Fruit fly (Drosophila melanogaster) whole organism, embryonic: Measurements from ENCODE around the gene CG42835.

Experiments
- ATbp ChIP-seq: fragments of 200-800 bp; sonication (Bioruptor generic); optimal IDR thresholded peaks from 2 replicates; lab custom pipeline; 2017; ENCODE audit warnings: missing biosample characterization, mild to moderate bottlenecking, missing genetic modification characterization, missing genetic modification reagents
- C15 ChIP-seq: fragments of 200-800 bp; sonication (Bioruptor generic); IDR thresholded peaks from 3 replicates; pipeline ENCODE4 v1.3.6; 2022; ENCODE audit warnings: missing biosample characterization, missing genetic modification characterization
- CG10321 ChIP-seq: fragments of 200-800 bp; sonication (Bioruptor generic); IDR thresholded peaks from 2 replicates; pipeline ENCODE4 v1.3.6; 2022; ENCODE audit warnings: missing biosample characterization, missing genetic modification characterization
- CG10543 ChIP-seq: fragments of 200-800 bp; sonication (Bioruptor generic); optimal IDR thresholded peaks from 3 replicates; lab custom pipeline; 2017; ENCODE audit warnings: missing biosample characterization, mild to moderate bottlenecking, missing genetic modification characterization, moderate library complexity
- CG11560 ChIP-seq: fragments of 200-800 bp; sonication (Bioruptor generic); IDR thresholded peaks from 3 replicates; pipeline ENCODE4 v1.3.6; 2022; ENCODE audit warnings: missing biosample characterization, missing genetic modification characterization
- CG12155 ChIP-seq: fragments of 200-800 bp; sonication (Bioruptor generic); optimal IDR thresholded peaks from 3 replicates; lab custom pipeline; 2016; ENCODE audit warnings: missing biosample characterization, missing genetic modification characterization
- CG12744 ChIP-seq: fragments of 200-800 bp; sonication (Bioruptor generic); optimal IDR thresholded peaks from 2 replicates; lab custom pipeline; 2016; ENCODE audit warnings: missing biosample characterization, missing genetic modification characterization
- CG12769 ChIP-seq: fragments of 200-800 bp; sonication (Bioruptor generic); optimal IDR thresholded peaks from 2 replicates; lab custom pipeline; 2019; ENCODE audit warnings: missing biosample characterization, mild to moderate bottlenecking, missing genetic modification characterization, moderate library complexity
- CG14667 ChIP-seq: fragments of 200-800 bp; sonication (Bioruptor generic); IDR thresholded peaks from 2 replicates; pipeline ENCODE4 v1.3.6; 2022; ENCODE audit warnings: missing biosample characterization, missing genetic modification characterization
- CG14965 ChIP-seq: fragments of 200-800 bp; sonication (Bioruptor generic); optimal IDR thresholded peaks from 2 replicates; lab custom pipeline; 2016; ENCODE audit warnings: missing biosample characterization, missing genetic modification characterization, borderline replicate concordance
- CG15073 ChIP-seq: fragments of 200-800 bp; sonication (Bioruptor generic); optimal IDR thresholded peaks from 2 replicates; lab custom pipeline; 2016; ENCODE audit warnings: missing biosample characterization, missing genetic modification characterization
- CG17568 ChIP-seq: fragments of 200-800 bp; sonication (Bioruptor generic); optimal IDR thresholded peaks from 2 replicates; lab custom pipeline; 2018; ENCODE audit warnings: missing biosample characterization, mild to moderate bottlenecking, missing genetic modification characterization, moderate library complexity
- CG18011 ChIP-seq: fragments of 200-800 bp; sonication (Bioruptor generic); optimal IDR thresholded peaks from 2 replicates; lab custom pipeline; 2017; ENCODE audit warnings: missing biosample characterization, missing genetic modification characterization, mild to moderate bottlenecking, moderate library complexity, missing genotype
- CG18599 ChIP-seq: fragments of 200-800 bp; sonication (Bioruptor generic); optimal IDR thresholded peaks from 3 replicates; lab custom pipeline; 2017; ENCODE audit warnings: missing biosample characterization, missing genetic modification characterization, mild to moderate bottlenecking, moderate library complexity, missing genetic modification reagents
- CG33557 ChIP-seq: fragments of 200-800 bp; sonication (Bioruptor generic); optimal IDR thresholded peaks from 2 replicates; lab custom pipeline; 2019; ENCODE audit warnings: missing biosample characterization, mild to moderate bottlenecking, missing genetic modification characterization, moderate library complexity
- CG4360 ChIP-seq: fragments of 200-800 bp; sonication (Bioruptor generic); IDR thresholded peaks from 2 replicates; pipeline ENCODE4 v1.3.6; 2022; ENCODE audit warnings: missing biosample characterization, missing genetic modification characterization
- CG7372 ChIP-seq: fragments of 200-800 bp; sonication (Bioruptor generic); IDR thresholded peaks from 2 replicates; pipeline ENCODE4 v1.3.6; 2022; ENCODE audit warnings: missing biosample characterization, missing genetic modification characterization
- CG8089 ChIP-seq: fragments of 200-800 bp; sonication (Bioruptor generic); optimal IDR thresholded peaks from 3 replicates; lab custom pipeline; 2016; ENCODE audit warnings: missing biosample characterization, missing genetic modification characterization
- CTCF ChIP-seq: fragments of 200-800 bp; sonication (Bioruptor generic); optimal IDR thresholded peaks from 2 replicates; lab custom pipeline; 2017; ENCODE audit warnings: missing biosample characterization, mild to moderate bottlenecking, missing genetic modification characterization, moderate library complexity
- Dbx ChIP-seq: fragments of 200-800 bp; sonication (Bioruptor generic); IDR thresholded peaks from 3 replicates; pipeline ENCODE4 v1.3.6; 2022; ENCODE audit warnings: missing biosample characterization, missing genetic modification characterization
- Dfd ChIP-seq, 2 experiments: fragments of >200 bp; optimal IDR thresholded peaks; 2 replicates each; lab custom pipeline; 2017; ENCODE audit warnings: missing biosample characterization in 2 of 2, missing genetic modification characterization in 2 of 2
- Dp ChIP-seq: fragments of 200-800 bp; sonication (Bioruptor generic); optimal IDR thresholded peaks from 2 replicates; lab custom pipeline; 2018; ENCODE audit warnings: missing biosample characterization, mild to moderate bottlenecking, missing genetic modification characterization, moderate library complexity
- E2f2 ChIP-seq: fragments of 200-800 bp; sonication (Bioruptor generic); IDR thresholded peaks from 2 replicates; pipeline ENCODE4 v1.3.6; 2022; ENCODE audit warnings: missing biosample characterization, missing genetic modification characterization
- Eip74EF ChIP-seq, 2 experiments: fragments of 200-800 bp in 1 of 2; fragments of >200 bp in 1 of 2; sonication (Bioruptor generic) in 1 of 2; optimal IDR thresholded peaks; 2 replicates each; lab custom pipeline; 2017 to 2019; ENCODE audit warnings: missing biosample characterization in 2 of 2, missing genetic modification characterization in 2 of 2, mild to moderate bottlenecking in 1 of 2, moderate library complexity in 1 of 2
- Ets65A ChIP-seq: fragments of 200-800 bp; sonication (Bioruptor generic); peaks from one replicate; lab custom pipeline; 2016; ENCODE audit warnings: missing biosample characterization, missing genetic modification characterization
- Ets97D ChIP-seq: fragments of 200-800 bp; sonication (Bioruptor generic); optimal IDR thresholded peaks from 3 replicates; lab custom pipeline; 2016; ENCODE audit warnings: missing biosample characterization, missing genetic modification characterization
- Gsc ChIP-seq: fragments of 200-800 bp; sonication (Bioruptor generic); IDR thresholded peaks from 2 replicates; pipeline ENCODE4 v1.3.6; 2022; ENCODE audit warnings: missing biosample characterization, missing genetic modification characterization
- Hmr ChIP-seq: fragments of 200-800 bp; sonication (Bioruptor generic); optimal IDR thresholded peaks from 3 replicates; lab custom pipeline; 2017; ENCODE audit warnings: mild to moderate bottlenecking, missing biosample characterization, missing genetic modification reagents, missing genetic modification characterization
- Hmx ChIP-seq: fragments of 200-800 bp; sonication (Bioruptor generic); optimal IDR thresholded peaks from 2 replicates; lab custom pipeline; 2016; ENCODE audit warnings: missing biosample characterization, missing genetic modification characterization
- Hr39 ChIP-seq: fragments of >200 bp; optimal IDR thresholded peaks from 2 replicates; lab custom pipeline; 2017
- Hr51 ChIP-seq, 2 experiments: fragments of 200-800 bp; sonication (Bioruptor generic); optimal IDR thresholded peaks; 2 replicates in 1 of 2; 3 replicates in 1 of 2; lab custom pipeline; 2016 to 2018; ENCODE audit warnings: missing biosample characterization in 2 of 2, missing genetic modification characterization in 2 of 2, mild to moderate bottlenecking in 1 of 2, moderate library complexity in 1 of 2
- Hr78 ChIP-seq, 2 experiments: fragments of 200-800 bp in 1 of 2; fragments of >200 bp in 1 of 2; sonication (Bioruptor generic) in 1 of 2; optimal IDR thresholded peaks; 2 replicates each; lab custom pipeline; 2017 to 2019; ENCODE audit warnings: missing biosample characterization in 2 of 2, missing genetic modification characterization in 2 of 2, mild to moderate bottlenecking in 1 of 2, moderate library complexity in 1 of 2
- MESR4 ChIP-seq: fragments of 200-800 bp; sonication (Bioruptor generic); optimal IDR thresholded peaks from 2 replicates; lab custom pipeline; 2018; ENCODE audit warnings: missing biosample characterization, mild to moderate bottlenecking, missing genetic modification characterization, moderate library complexity
- Med ChIP-seq: fragments of 200-800 bp; sonication (Bioruptor generic); peaks from one replicate; lab custom pipeline; 2016; ENCODE audit warnings: missing biosample characterization, missing genetic modification characterization, mild to moderate bottlenecking, inconsistent platforms, moderate library complexity
- Pdp1 ChIP-seq, 2 experiments: fragments of 200-800 bp; sonication (Bioruptor generic); optimal IDR thresholded peaks; 3 replicates each; lab custom pipeline; 2016; ENCODE audit warnings: missing biosample characterization in 2 of 2, missing genetic modification characterization in 2 of 2, mild to moderate bottlenecking in 1 of 2, moderate library complexity in 1 of 2
- ab ChIP-seq: fragments of 200-800 bp; sonication (Bioruptor generic); optimal IDR thresholded peaks from 2 replicates; lab custom pipeline; 2016; ENCODE audit warnings: missing biosample characterization, missing genetic modification characterization
- btn ChIP-seq: fragments of 200-800 bp; sonication (Bioruptor generic); optimal IDR thresholded peaks from 2 replicates; lab custom pipeline; 2016; ENCODE audit warnings: missing biosample characterization, missing genetic modification characterization
- ci ChIP-seq: fragments of 200-800 bp; sonication (Bioruptor generic); IDR thresholded peaks from 3 replicates; pipeline ENCODE4 v1.3.6; 2022; ENCODE audit warnings: missing biosample characterization, missing genetic modification characterization
- crp ChIP-seq, 2 experiments: fragments of 200-800 bp; sonication (Bioruptor generic); optimal IDR thresholded peaks; 2 replicates in 1 of 2; 3 replicates in 1 of 2; lab custom pipeline; 2017; ENCODE audit warnings: missing biosample characterization in 2 of 2, missing genetic modification characterization in 2 of 2, mild to moderate bottlenecking in 1 of 2, moderate library complexity in 1 of 2
- da ChIP-seq: fragments of 200-800 bp; sonication (Bioruptor generic); optimal IDR thresholded peaks from 2 replicates; lab custom pipeline; 2016; ENCODE audit warnings: missing biosample characterization, missing genetic modification characterization
- dmrt11E ChIP-seq: fragments of 200-800 bp; sonication (Bioruptor generic); optimal IDR thresholded peaks from 3 replicates; lab custom pipeline; 2018; ENCODE audit warnings: missing biosample characterization, mild to moderate bottlenecking, missing genetic modification characterization, moderate library complexity
- fd102C ChIP-seq: fragments of 200-800 bp; sonication (Bioruptor generic); optimal IDR thresholded peaks from 2 replicates; lab custom pipeline; 2018; ENCODE audit warnings: missing biosample characterization, mild to moderate bottlenecking, missing genetic modification characterization, moderate library complexity
- gce ChIP-seq: fragments of 200-800 bp; sonication (Bioruptor generic); IDR thresholded peaks from 3 replicates; pipeline ENCODE4 v1.3.6; 2022; ENCODE audit warnings: missing biosample characterization, missing genetic modification characterization
- h ChIP-seq: fragments of >200 bp; optimal IDR thresholded peaks from 2 replicates; lab custom pipeline; 2017
- kah ChIP-seq: fragments of 200-800 bp; sonication (Bioruptor generic); optimal IDR thresholded peaks from 2 replicates; lab custom pipeline; 2018; ENCODE audit warnings: missing biosample characterization, mild to moderate bottlenecking, missing genetic modification characterization
- tin ChIP-seq: fragments of 200-800 bp; sonication (Bioruptor generic); optimal IDR thresholded peaks from 3 replicates; lab custom pipeline; 2016; ENCODE audit warnings: missing biosample characterization, missing genetic modification characterization
- tio ChIP-seq: fragments of 200-800 bp; sonication (Bioruptor generic); optimal IDR thresholded peaks from 2 replicates; lab custom pipeline; 2017; ENCODE audit warnings: missing biosample characterization, missing genetic modification characterization, inconsistent platforms
- tup ChIP-seq: fragments of 200-800 bp; sonication (Bioruptor generic); optimal IDR thresholded peaks from 2 replicates; lab custom pipeline; 2016; ENCODE audit warnings: missing biosample characterization, mild to moderate bottlenecking, missing genetic modification characterization, moderate library complexity
- unpg ChIP-seq: fragments of 200-800 bp; sonication (Bioruptor generic); optimal IDR thresholded peaks from 3 replicates; lab custom pipeline; 2018; ENCODE audit warnings: missing biosample characterization, mild to moderate bottlenecking, missing genetic modification characterization, moderate library complexity
- wor ChIP-seq: fragments of 200-800 bp; sonication (Bioruptor generic); IDR thresholded peaks from 2 replicates; pipeline ENCODE4 v1.3.6; 2022; ENCODE audit warnings: missing biosample characterization, missing genetic modification characterization

Gene CG42835

dm6 chr3R:17391313-17391845, 29.1 kb upstream of the CG42835 start, which contains the start of the genes Brf and sds22 (continued):
- TF ChIP-seq CG12769: peak; percentile 95
- peak; percentile 76 for TF ChIP-seq Gsc (GFP tag; lab: Robert Waterston, UW)
- peak; percentile 32 for TF ChIP-seq Dp (GFP tag; lab: Kevin White, UChicago)
- TF ChIP-seq Eip74EF (GFP tag; optimal IDR thresholded peaks at IDR 0.05; lab: Kevin White, UChicago): peak in 1 of 2 experiments; percentile 82
- TF ChIP-seq CG12744 (GFP tag; lab: Kevin White, UChicago): peak; percentile 93
- peak; percentile 90 for TF ChIP-seq Hmx
- peak; percentile 69 for TF ChIP-seq ATbp (GFP tag; lab: Kevin White, UChicago)
- peak; percentile 86 for TF ChIP-seq CG17568
- peak; percentile 88 for TF ChIP-seq Ets97D (GFP tag; lab: Kevin White, UChicago)
- peak; percentile 84 for TF ChIP-seq btn (GFP tag; lab: Kevin White, UChicago)
- peak; percentile 96 for TF ChIP-seq Dbx
- peak; percentile 92 for TF ChIP-seq CG7372
- TF ChIP-seq CG10543 (GFP tag; lab: Kevin White, UChicago): peak; percentile 97
- peak; percentile 46 for TF ChIP-seq CTCF (GFP tag; lab: Kevin White, UChicago)
- TF ChIP-seq CG11560 (tag; lab: Robert Waterston, UW): peak; percentile 87
- TF ChIP-seq Hr39 (lab: Kevin White, UChicago): no peak
- TF ChIP-seq E2f2 (GFP tag; lab: Robert Waterston, UW): peak; percentile 73
- TF ChIP-seq CG18599 (GFP tag; lab: Kevin White, UChicago): peak; percentile 96
- peak; percentile 88 for TF ChIP-seq ci (GFP tag; lab: Robert Waterston, UW)
- TF ChIP-seq MESR4 (GFP tag; lab: Kevin White, UChicago): peak; percentile 36
- TF ChIP-seq unpg (GFP tag; lab: Kevin White, UChicago): peak; percentile 96
- TF ChIP-seq Med: peak; percentile 99
- TF ChIP-seq CG8089 (GFP tag; lab: Kevin White, UChicago): peak; percentile 93
- peak; percentile 61; the same call in 1 of the 2 replicates for TF ChIP-seq CG10321 (GFP tag; lab: Robert Waterston, UW)
- peak; percentile 83 to 93 for TF ChIP-seq crp (GFP tag; optimal IDR thresholded peaks at IDR 0.05; lab: Kevin White, UChicago)
- TF ChIP-seq Ets65A (GFP tag; lab: Kevin White, UChicago): peak; percentile 99
- TF ChIP-seq tio: peak; percentile 93
- peak; percentile 94 for TF ChIP-seq Hmr (GFP tag; lab: Kevin White, UChicago)
- peak; percentile 83; the same call in 1 of the 2 replicates for TF ChIP-seq wor (GFP tag; lab: Robert Waterston, UW)
- peak; percentile 92 to 95 for TF ChIP-seq Hr51 (GFP tag; optimal IDR thresholded peaks at IDR 0.05; lab: Kevin White, UChicago)
- peak; percentile 96 for TF ChIP-seq CG12155
- TF ChIP-seq CG18011 (GFP tag; lab: Kevin White, UChicago): peak; percentile 84
- TF ChIP-seq CG14667 (GFP tag; lab: Robert Waterston, UW): peak; percentile 94
- peak; percentile 52 for TF ChIP-seq CG4360 (GFP tag; lab: Robert Waterston, UW)
- TF ChIP-seq C15 (GFP tag; lab: Robert Waterston, UW): peak; percentile 87; the same call in 2 of the 3 replicates
- peak; percentile 67 for TF ChIP-seq fd102C (GFP tag; lab: Kevin White, UChicago)
- peak; percentile 96 for TF ChIP-seq dmrt11E (tag; lab: Kevin White, UChicago)
- TF ChIP-seq Pdp1 (GFP tag; optimal IDR thresholded peaks at IDR 0.05; lab: Kevin White, UChicago): peak; percentile 95 to 97
- peak; percentile 48 for TF ChIP-seq CG14965 (GFP tag; lab: Kevin White, UChicago)
- no peak for TF ChIP-seq h
- TF ChIP-seq kah: peak; percentile 76
- TF ChIP-seq da (GFP tag; lab: Kevin White, UChicago): peak; percentile 87
- TF ChIP-seq tin: peak; percentile 98
- peak; percentile 93 for TF ChIP-seq tup (GFP tag; lab: Kevin White, UChicago)
- peak; percentile 89 for TF ChIP-seq ab (GFP tag; lab: Kevin White, UChicago)
- peak in 1 of 2 experiments; percentile 77 for TF ChIP-seq Hr78 (GFP tag; optimal IDR thresholded peaks at IDR 0.05; lab: Kevin White, UChicago)
- TF ChIP-seq Dfd (GFP tag; optimal IDR thresholded peaks at IDR 0.05; lab: Kevin White, UChicago): peak in 1 of 2 experiments; percentile 91
- TF ChIP-seq gce (GFP tag; lab: Robert Waterston, UW): peak; percentile 63; the same call in 1 of the 3 replicates
- TF ChIP-seq CG15073: peak; percentile 77
- peak; percentile 95 for TF ChIP-seq CG33557 (GFP tag; lab: Kevin White, UChicago)
